Fruit fly (Drosophila melanogaster) whole organism, wandering third instar larva: ENCODE data around the gene Pex2.
A peak's percentile ranks its signal among the peaks of the same experiment; 100 is the strongest.

Experiments used
- Abd-B ChIP-seq: fragments of >200 bp; optimal IDR thresholded peaks from 2 replicates; lab custom pipeline; 2017; ENCODE audit warnings: missing biosample characterization, missing genetic modification characterization
- CG32264 ChIP-seq: fragments of 200-800 bp; sonication (Bioruptor generic); optimal IDR thresholded peaks from 2 replicates; lab custom pipeline; 2016; ENCODE audit warnings: missing biosample characterization, missing genetic modification characterization
- CG9705 ChIP-seq: fragments of 200-800 bp; sonication (Bioruptor generic); optimal IDR thresholded peaks from 2 replicates; lab custom pipeline; 2018; ENCODE audit warnings: missing biosample characterization, mild to moderate bottlenecking, missing genetic modification characterization
- CrebA ChIP-seq: fragments of 200-800 bp; sonication (Bioruptor generic); optimal IDR thresholded peaks from 2 replicates; lab custom pipeline; 2016; ENCODE audit warnings: missing biosample characterization, mild to moderate bottlenecking, missing genetic modification characterization, borderline replicate concordance
- Dfd ChIP-seq: fragments of >200 bp; optimal IDR thresholded peaks from 2 replicates; lab custom pipeline; 2017; ENCODE audit warnings: missing biosample characterization, missing genetic modification characterization
- Dif ChIP-seq: fragments of 200-275, 200-300 bp; sonication (Bioruptor generic); optimal IDR thresholded peaks from 2 replicates; lab custom pipeline; 2018; ENCODE audit warnings: missing biosample characterization, missing genetic modification characterization; ENCODE audit not compliant: partially characterized antibody
- GATAd ChIP-seq: sonication (Bioruptor generic); optimal IDR thresholded peaks from 2 replicates; lab custom pipeline; 2016; ENCODE audit warnings: missing biosample characterization, missing genetic modification characterization
- HLH106 ChIP-seq: fragments of 200-800 bp; optimal IDR thresholded peaks from 3 replicates; lab custom pipeline; 2019; ENCODE audit warnings: missing biosample characterization, mild to moderate bottlenecking, missing genetic modification characterization, moderate library complexity
- Hnf4 ChIP-seq: fragments of 200-800 bp; sonication (Bioruptor generic); optimal IDR thresholded peaks from 2 replicates; lab custom pipeline; 2016; ENCODE audit warnings: missing biosample characterization, mild to moderate bottlenecking, missing genetic modification characterization
- Hr78 ChIP-seq: fragments of >200 bp; optimal IDR thresholded peaks from 2 replicates; lab custom pipeline; 2017; ENCODE audit warnings: missing biosample characterization, missing genetic modification characterization
- Hr83 ChIP-seq: fragments of 200-300 bp; sonication (Bioruptor generic); optimal IDR thresholded peaks from 2 replicates; lab custom pipeline; 2016; ENCODE audit warnings: missing biosample characterization, mild to moderate bottlenecking, missing genetic modification characterization, moderate library complexity; ENCODE audit not compliant: poor library complexity, severe bottlenecking
- Jra ChIP-seq: sonication (Bioruptor generic); optimal IDR thresholded peaks from 2 replicates; lab custom pipeline; 2016; ENCODE audit warnings: missing biosample characterization, missing genetic modification characterization
- Mio ChIP-seq: sonication (Bioruptor generic); optimal IDR thresholded peaks from 2 replicates; lab custom pipeline; 2016; ENCODE audit warnings: missing biosample characterization, missing genetic modification characterization
- Myc ChIP-seq: fragments of >200 bp; optimal IDR thresholded peaks from 2 replicates; lab custom pipeline; 2017
- N ChIP-seq: fragments of >200 bp; optimal IDR thresholded peaks from 2 replicates; lab custom pipeline; 2018; ENCODE audit warnings: missing biosample characterization, missing external identifiers, missing genetic modification characterization
- OdsH ChIP-seq: fragments of 200-800 bp; sonication (Bioruptor generic); optimal IDR thresholded peaks from 2 replicates; lab custom pipeline; 2016; ENCODE audit warnings: missing biosample characterization, mild to moderate bottlenecking, missing genetic modification characterization
- Rel ChIP-seq, 2 experiments: fragments of 200-800 bp; sonication (Bioruptor generic) in 1 of 2; optimal IDR thresholded peaks; 2 replicates in 1 of 2; 3 replicates in 1 of 2; lab custom pipeline; 2016 to 2019; ENCODE audit warnings: mild to moderate bottlenecking in 2 of 2, missing biosample characterization in 2 of 2, missing genetic modification characterization in 2 of 2, moderate library complexity in 1 of 2
- Sp1 ChIP-seq: fragments of 200-800 bp; sonication (Bioruptor generic); optimal IDR thresholded peaks from 3 replicates; lab custom pipeline; 2019; ENCODE audit warnings: missing biosample characterization, mild to moderate bottlenecking, missing genetic modification characterization, moderate library complexity
- Vsx2 ChIP-seq: fragments of 200-300, 225-300 bp; sonication (Bioruptor generic); optimal IDR thresholded peaks from 2 replicates; lab custom pipeline; 2018; ENCODE audit warnings: missing biosample characterization, missing genetic modification characterization; ENCODE audit not compliant: partially characterized antibody
- br ChIP-seq: fragments of 200-800 bp; sonication (Bioruptor generic); optimal IDR thresholded peaks from 2 replicates; lab custom pipeline; 2016; ENCODE audit warnings: missing biosample characterization, missing genetic modification characterization
- brk ChIP-seq: fragments of 200-800 bp; sonication (Bioruptor generic); optimal IDR thresholded peaks from 2 replicates; lab custom pipeline; 2016; ENCODE audit warnings: missing biosample characterization, mild to moderate bottlenecking, missing genetic modification characterization
- dl ChIP-seq, 2 experiments: fragments of 175-275, 200-275 bp in 1 of 2; fragments of 200-275 bp in 1 of 2; sonication (Bioruptor generic); optimal IDR thresholded peaks; lab custom pipeline; 2018; ENCODE audit warnings: mild to moderate bottlenecking in 2 of 2, missing biosample characterization in 2 of 2, missing genetic modification characterization in 2 of 2, moderate library complexity in 2 of 2; ENCODE audit not compliant: partially characterized antibody in 2 of 2, insufficient read depth in 1 of 2
- dmrt93B ChIP-seq: fragments of 200-800 bp; sonication (Bioruptor generic); optimal IDR thresholded peaks from 2 replicates; lab custom pipeline; 2018; ENCODE audit warnings: missing biosample characterization, mild to moderate bottlenecking, missing genetic modification characterization
- dsf ChIP-seq: sonication (Bioruptor generic); optimal IDR thresholded peaks from 2 replicates; lab custom pipeline; 2016; ENCODE audit warnings: missing biosample characterization, missing genetic modification characterization, borderline replicate concordance
- ey ChIP-seq: fragments of 200-800 bp; sonication (Bioruptor generic); optimal IDR thresholded peaks from 2 replicates; lab custom pipeline; 2016; ENCODE audit warnings: missing biosample characterization, missing genetic modification characterization
- foxo ChIP-seq, 2 experiments: fragments of 200-800 bp; sonication (Bioruptor generic); optimal IDR thresholded peaks; 2 replicates in 1 of 2; 3 replicates in 1 of 2; lab custom pipeline; 2016 to 2017; ENCODE audit warnings: missing biosample characterization in 2 of 2, missing genetic modification characterization in 2 of 2
- fru ChIP-seq: fragments of 200-800 bp; sonication (Bioruptor generic); optimal IDR thresholded peaks from 3 replicates; lab custom pipeline; 2016; ENCODE audit warnings: missing biosample characterization, mild to moderate bottlenecking, missing genetic modification characterization
- h ChIP-seq: fragments of 200-800 bp; sonication (Bioruptor generic); optimal IDR thresholded peaks from 3 replicates; lab custom pipeline; 2016; ENCODE audit warnings: missing biosample characterization, mild to moderate bottlenecking, missing genetic modification characterization
- jim ChIP-seq: fragments of 175-275, 200-325 bp; sonication (Bioruptor generic); optimal IDR thresholded peaks from 2 replicates; lab custom pipeline; 2016; ENCODE audit warnings: missing biosample characterization, mild to moderate bottlenecking, missing genetic modification characterization
- lola ChIP-seq: fragments of >200 bp; optimal IDR thresholded peaks from 2 replicates; lab custom pipeline; 2017; ENCODE audit warnings: missing biosample characterization, missing genetic modification characterization
- pan ChIP-seq: fragments of >200 bp; optimal IDR thresholded peaks from 2 replicates; lab custom pipeline; 2017
- psq ChIP-seq: fragments of 200-800 bp; sonication (Bioruptor generic); optimal IDR thresholded peaks from 3 replicates; lab custom pipeline; 2017; ENCODE audit warnings: missing biosample characterization, mild to moderate bottlenecking, missing genetic modification characterization, moderate library complexity
- rgr ChIP-seq: fragments of 200-800 bp; sonication (Bioruptor generic); optimal IDR thresholded peaks from 3 replicates; lab custom pipeline; 2016; ENCODE audit warnings: missing biosample characterization, mild to moderate bottlenecking, missing genetic modification characterization
- sage ChIP-seq: fragments of 200-800 bp; sonication (Bioruptor generic); optimal IDR thresholded peaks from 2 replicates; lab custom pipeline; 2016; ENCODE audit warnings: missing biosample characterization, mild to moderate bottlenecking, missing genetic modification characterization
- sv ChIP-seq: fragments of 200-800 bp; sonication (Bioruptor generic); optimal IDR thresholded peaks from 3 replicates; lab custom pipeline; 2016; ENCODE audit warnings: missing biosample characterization, missing genetic modification characterization
- tai ChIP-seq: sonication (Bioruptor generic); optimal IDR thresholded peaks from 2 replicates; lab custom pipeline; 2016; ENCODE audit warnings: missing biosample characterization, missing genetic modification characterization
- usp ChIP-seq: fragments of >200 bp; optimal IDR thresholded peaks from 2 replicates; lab custom pipeline; 2017; ENCODE audit warnings: missing biosample characterization, missing genetic modification characterization
- woc ChIP-seq: sonication (Bioruptor generic); optimal IDR thresholded peaks from 2 replicates; lab custom pipeline; 2016; ENCODE audit warnings: missing biosample characterization, mild to moderate bottlenecking, missing genetic modification characterization

Pex2 gene

DNA sequence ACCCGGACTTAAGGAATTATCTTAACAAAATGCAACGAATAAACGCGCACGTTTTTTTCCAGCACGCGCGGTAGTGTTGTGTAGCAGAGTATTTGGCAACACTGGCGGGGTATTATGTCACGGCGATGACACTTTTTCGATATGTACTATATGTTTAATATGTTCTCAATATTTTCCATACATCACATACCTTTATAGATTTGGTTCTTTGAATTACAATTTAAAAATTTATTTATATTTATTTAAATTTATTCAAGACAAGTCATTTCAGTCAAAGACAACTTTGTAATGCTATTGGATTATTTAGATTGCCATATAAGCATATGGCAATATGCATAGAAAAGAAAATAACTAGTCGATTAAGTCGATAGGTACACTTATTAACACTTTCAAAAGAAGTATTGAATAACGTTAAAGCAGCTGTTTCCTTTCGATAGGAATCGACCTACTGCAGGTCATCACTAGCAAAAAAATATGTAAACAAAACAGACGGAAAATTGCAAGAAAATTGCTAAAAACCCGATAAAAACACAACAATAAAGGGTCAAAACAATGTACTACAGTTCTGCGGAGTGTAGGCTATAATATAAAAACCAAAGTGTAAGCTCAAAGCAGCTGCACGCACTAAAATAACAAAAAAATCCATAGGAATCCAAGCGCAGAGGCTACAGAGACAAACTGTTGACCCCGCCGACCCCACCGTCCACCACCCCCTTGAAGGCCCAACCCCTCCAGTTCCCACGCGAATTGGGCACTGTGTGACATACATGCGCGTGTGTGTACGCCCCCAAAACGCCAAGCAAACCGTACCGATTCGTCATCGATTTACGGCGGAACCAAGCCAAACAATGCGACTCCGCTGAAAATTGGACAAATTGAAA is 7.5 kb downstream of the Pex2 start, which contains the start of the genes CG7182 and GAPcenA:
CG7182 (minus strand) TSS at position 283 of the 881 bp plus-strand sequence.
GAPcenA (plus strand) TSS at position 462 of the 881 bp plus-strand sequence.
- TF ChIP-seq foxo (GFP tag; optimal IDR thresholded peaks at IDR 0.05; lab: Kevin White, UChicago), result peak in 1 of 2 experiments; percentile 85
- TF ChIP-seq Hr78 (GFP tag; lab: Kevin White, UChicago), result no peak
- TF ChIP-seq sage (GFP tag; lab: Kevin White, UChicago), result no peak
- no peak for TF ChIP-seq CrebA (GFP tag; lab: Kevin White, UChicago)
- TF ChIP-seq Sp1 (GFP tag; lab: Kevin White, UChicago), result peak; percentile 82
- no peak for TF ChIP-seq dsf (GFP tag; lab: Kevin White, UChicago)
- TF ChIP-seq br (GFP tag; lab: Kevin White, UChicago), result peak; percentile 49
- TF ChIP-seq h (GFP tag; lab: Kevin White, UChicago), result peak; percentile 76
- peak; percentile 33 for TF ChIP-seq Hr83 (GFP tag; lab: Kevin White, UChicago)
- TF ChIP-seq Myc, result no peak
- TF ChIP-seq psq (GFP tag; lab: Kevin White, UChicago), result peak; percentile 79
- peak; percentile 62 for TF ChIP-seq OdsH (GFP tag; lab: Kevin White, UChicago)
- peak; percentile 72 for TF ChIP-seq dmrt93B (GFP tag; lab: Kevin White, UChicago)
- TF ChIP-seq pan (lab: Kevin White, UChicago), result no peak
- no peak for TF ChIP-seq lola (GFP tag; lab: Kevin White, UChicago)
- TF ChIP-seq CG9705 (GFP tag; lab: Kevin White, UChicago), result peak; percentile 64
- no peak for TF ChIP-seq woc
- TF ChIP-seq HLH106 (tag; lab: Kevin White, UChicago), result peak; percentile 87
- no peak for TF ChIP-seq Mio
- no peak for TF ChIP-seq Hnf4
- TF ChIP-seq Abd-B (GFP tag; lab: Kevin White, UChicago), result no peak
- TF ChIP-seq fru (GFP tag; lab: Kevin White, UChicago), result peak; percentile 75
- no peak for TF ChIP-seq tai
- no peak for TF ChIP-seq dl (GFP tag; optimal IDR thresholded peaks at IDR 0.05; lab: Kevin White, UChicago; ENCODE audit: insufficient read depth in 1 of 2, partially characterized antibody in 2 of 2)
- no peak for TF ChIP-seq Rel (GFP tag; optimal IDR thresholded peaks at IDR 0.05; lab: Kevin White, UChicago)
- peak; percentile 85 for TF ChIP-seq Rel (tag; optimal IDR thresholded peaks at IDR 0.05; lab: Kevin White, UChicago)
- peak; percentile 62 for TF ChIP-seq Jra
- TF ChIP-seq Dfd (GFP tag; lab: Kevin White, UChicago), result no peak
- no peak for TF ChIP-seq jim (GFP tag; lab: Kevin White, UChicago)
- no peak for TF ChIP-seq Dif (GFP tag; lab: Kevin White, UChicago)
- no peak for TF ChIP-seq usp (GFP tag; lab: Kevin White, UChicago)
- TF ChIP-seq brk (GFP tag; lab: Kevin White, UChicago), result no peak
- no peak for TF ChIP-seq GATAd (GFP tag; lab: Kevin White, UChicago)
- peak; percentile 37 for TF ChIP-seq ey (GFP tag; lab: Kevin White, UChicago)
- no peak for TF ChIP-seq Vsx2 (GFP tag; lab: Kevin White, UChicago)
- TF ChIP-seq rgr (GFP tag; lab: Kevin White, UChicago), result peak; percentile 80
- no peak for TF ChIP-seq sv
- no peak for TF ChIP-seq CG32264 (GFP tag; lab: Kevin White, UChicago)
- TF ChIP-seq N (GFP tag; lab: Kevin White, UChicago), result no peak
- TF ChIP-seq, all 38 proteins: peak for 15

dm6 chr3L:8347346-8347745 is 8.5 kb downstream of the Pex2 start:
- TF ChIP-seq Hr83 (GFP tag; lab: Kevin White, UChicago) (peak; percentile 80), OdsH (GFP tag; lab: Kevin White, UChicago) (peak; percentile 20), tai (no peak)
